Fruit fly (Drosophila melanogaster): Measurements from ENCODE around the gene eIF4H1.

Gene eIF4H1

DNA sequence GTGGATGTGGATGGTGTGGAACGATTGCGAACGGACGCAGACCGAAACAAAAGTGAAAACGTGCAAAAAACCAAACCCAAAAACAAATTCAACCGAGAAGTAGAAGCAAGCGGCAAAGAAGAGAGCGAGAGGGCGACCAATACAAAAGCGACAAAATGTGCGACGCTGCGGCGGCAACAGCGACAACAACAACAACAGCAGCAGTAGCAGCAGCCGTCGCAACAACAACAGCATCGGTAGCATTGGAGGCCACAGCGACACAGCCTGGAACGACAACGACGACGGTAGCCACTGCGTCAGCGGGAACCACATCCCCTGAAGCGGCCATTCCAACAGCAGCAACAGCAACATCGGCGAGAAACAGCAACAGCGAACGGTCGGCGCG lies 25.3 kb upstream of the eIF4H1 start:
- TF ChIP-seq bab1 (GFP tag; optimal IDR thresholded peaks at IDR 0.05) (peak; percentile 82), CG11617 (GFP tag; optimal IDR thresholded peaks at IDR 0.05) (peak; percentile 19), Crg-1 (GFP tag; optimal IDR thresholded peaks at IDR 0.05) (no peak), pad (GFP tag; optimal IDR thresholded peaks at IDR 0.05) (no peak), CG14711 (tag; optimal IDR thresholded peaks at IDR 0.05) (no peak), ovo (GFP tag; optimal IDR thresholded peaks at IDR 0.05) (no peak), CG33017 (tag; optimal IDR thresholded peaks at IDR 0.05) (no peak), tj (GFP tag; optimal IDR thresholded peaks at IDR 0.05) (peak; percentile 59), CG7101 (tag; optimal IDR thresholded peaks at IDR 0.05) (no peak), cnc (optimal IDR thresholded peaks at IDR 0.05) (no peak), CG5204 (GFP tag; optimal IDR thresholded peaks at IDR 0.05) (no peak), CG7045 (GFP tag; optimal IDR thresholded peaks at IDR 0.05) (no peak), CG1620 (GFP tag; optimal IDR thresholded peaks at IDR 0.05) (no peak), kay (GFP tag; ENCODE audit: borderline replicate concordance) (no peak), CG12768 (GFP tag; optimal IDR thresholded peaks at IDR 0.05) (no peak), cic (GFP tag; optimal IDR thresholded peaks at IDR 0.05) (peak; percentile 7), toe (GFP tag; optimal IDR thresholded peaks at IDR 0.05) (no peak), Hr96 (GFP tag; optimal IDR thresholded peaks at IDR 0.05) (peak; percentile 44), Mnt (GFP tag; optimal IDR thresholded peaks at IDR 0.05) (no peak), Clk (GFP tag; optimal IDR thresholded peaks at IDR 0.05) (no peak)

DNA sequence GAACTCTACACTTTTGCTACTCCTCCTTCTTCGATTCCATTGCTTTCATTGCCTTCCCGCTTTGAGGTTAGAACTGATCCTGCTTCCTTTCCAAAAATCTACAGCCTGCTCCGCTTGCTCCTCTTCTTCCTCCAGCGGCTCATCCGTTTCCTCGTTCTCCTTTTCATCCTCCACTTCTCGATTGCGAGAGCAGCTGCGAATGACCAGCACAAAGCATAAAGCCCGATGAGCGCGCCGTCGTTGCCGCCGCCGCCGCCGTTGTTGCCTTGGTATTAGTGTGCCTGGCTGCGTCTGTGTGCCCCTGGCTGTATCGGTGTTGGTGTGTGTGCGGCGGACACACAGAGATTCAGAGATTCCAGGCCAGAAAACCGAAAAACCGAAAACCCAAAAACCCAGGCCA lies 24.2 kb upstream of the eIF4H1 start:
- TF ChIP-seq CG14711 (tag; optimal IDR thresholded peaks at IDR 0.05) (no peak), CG7101 (tag; optimal IDR thresholded peaks at IDR 0.05) (no peak), ovo (GFP tag; optimal IDR thresholded peaks at IDR 0.05) (no peak), kay (GFP tag; ENCODE audit: borderline replicate concordance) (no peak), tj (GFP tag; optimal IDR thresholded peaks at IDR 0.05) (no peak), CG12768 (GFP tag; optimal IDR thresholded peaks at IDR 0.05) (no peak), Mnt (GFP tag; optimal IDR thresholded peaks at IDR 0.05) (no peak)

DNA sequence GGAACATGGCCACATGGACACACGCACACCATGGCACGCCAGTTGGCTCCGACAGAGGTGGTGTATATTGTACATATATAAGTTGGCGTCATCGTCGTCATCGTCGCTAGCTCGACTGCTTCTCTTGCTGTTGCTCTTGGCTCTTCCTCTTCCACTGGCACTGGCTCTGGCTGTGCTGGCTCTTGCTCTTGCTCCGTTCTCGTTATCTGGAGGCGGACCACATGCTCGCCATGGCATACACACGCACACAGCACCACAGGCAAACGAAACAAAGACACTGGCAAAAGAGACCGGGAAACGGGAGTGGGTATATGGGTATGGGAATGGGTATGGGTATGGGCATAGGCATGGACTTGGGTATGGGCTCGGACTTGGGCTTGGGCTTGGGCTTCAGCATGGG lies 23.3 kb upstream of the eIF4H1 start:
- TF ChIP-seq tj (GFP tag; optimal IDR thresholded peaks at IDR 0.05) (no peak), Mnt (GFP tag; optimal IDR thresholded peaks at IDR 0.05) (peak; percentile 11)

DNA sequence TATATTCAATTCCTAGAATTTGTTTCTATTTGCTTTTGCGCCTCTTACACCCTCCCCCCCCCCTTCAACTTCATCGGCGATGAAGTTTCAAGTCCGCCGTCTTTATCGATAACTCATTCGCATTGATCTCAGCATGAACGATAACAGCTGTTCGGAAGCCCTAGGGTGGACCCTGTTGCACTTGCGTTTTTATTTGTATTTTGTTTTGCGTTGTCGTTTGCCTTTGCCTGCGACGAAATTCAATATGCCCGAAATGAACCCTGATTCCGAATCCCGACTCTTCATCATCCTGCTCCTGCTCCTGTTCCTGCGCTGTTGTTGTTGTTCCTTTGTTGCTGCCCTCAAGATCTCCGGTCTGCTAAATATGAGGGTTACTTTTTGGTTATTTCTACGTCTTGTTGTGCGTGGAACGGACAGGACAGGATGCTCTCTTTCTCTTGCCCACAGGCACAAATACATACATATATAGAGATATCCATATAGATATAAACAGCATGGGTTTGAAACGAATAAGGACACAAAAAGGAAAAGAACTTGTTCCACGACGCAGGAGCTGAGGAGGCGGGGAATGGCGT lies 21.9 kb upstream of the eIF4H1 start:
- TF ChIP-seq CG1620 (GFP tag; optimal IDR thresholded peaks at IDR 0.05) (no peak), CG33017 (tag; optimal IDR thresholded peaks at IDR 0.05) (no peak), tj (GFP tag; optimal IDR thresholded peaks at IDR 0.05) (no peak)

DNA sequence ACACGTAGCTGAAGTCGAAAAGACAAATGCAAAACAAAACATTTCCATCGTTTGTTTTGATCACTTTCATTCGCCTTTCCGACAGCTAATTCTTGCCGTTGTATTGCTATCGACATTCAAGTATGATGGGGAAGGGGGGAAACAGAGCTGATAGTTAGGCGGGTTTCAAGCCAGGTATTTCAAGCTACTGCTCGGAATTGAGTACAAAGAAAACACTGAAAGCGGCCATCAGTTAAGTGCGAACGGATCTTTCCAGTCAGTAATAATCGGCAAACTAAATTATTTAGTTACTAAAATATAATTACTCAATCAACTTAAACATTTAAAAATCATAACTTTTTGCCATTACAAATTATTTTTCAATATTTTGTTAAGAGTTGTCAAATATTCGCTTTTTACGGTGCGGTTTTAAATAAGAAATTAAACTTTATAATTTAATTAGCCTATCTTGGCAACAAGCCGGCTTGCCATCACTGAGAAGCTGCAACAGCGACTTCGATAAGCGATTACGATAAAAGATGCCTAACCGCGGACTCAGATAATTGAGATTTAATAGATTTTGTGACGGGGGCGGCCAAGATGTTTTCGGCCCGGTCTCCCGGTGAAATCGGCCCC lies 20.6 kb upstream of the eIF4H1 start:
- TF ChIP-seq CG33017 (tag; optimal IDR thresholded peaks at IDR 0.05), result no peak
- no peak for TF ChIP-seq cic (GFP tag; optimal IDR thresholded peaks at IDR 0.05)
- TF ChIP-seq CG11617 (GFP tag; optimal IDR thresholded peaks at IDR 0.05), result no peak
- TF ChIP-seq tj (GFP tag; optimal IDR thresholded peaks at IDR 0.05), result no peak
- no peak for TF ChIP-seq Clk (GFP tag; optimal IDR thresholded peaks at IDR 0.05)
- no peak for TF ChIP-seq pad (GFP tag; optimal IDR thresholded peaks at IDR 0.05)
- no peak for TF ChIP-seq CG12768 (GFP tag; optimal IDR thresholded peaks at IDR 0.05)
- TF ChIP-seq CG14711 (tag; optimal IDR thresholded peaks at IDR 0.05), result no peak
- TF ChIP-seq cnc (optimal IDR thresholded peaks at IDR 0.05), result no peak
- TF ChIP-seq Hr96 (GFP tag; optimal IDR thresholded peaks at IDR 0.05), result no peak
- TF ChIP-seq Crg-1 (GFP tag; optimal IDR thresholded peaks at IDR 0.05), result no peak
- no peak for TF ChIP-seq kay (GFP tag; ENCODE audit: borderline replicate concordance)
- TF ChIP-seq CG5204 (GFP tag; optimal IDR thresholded peaks at IDR 0.05), result no peak

DNA sequence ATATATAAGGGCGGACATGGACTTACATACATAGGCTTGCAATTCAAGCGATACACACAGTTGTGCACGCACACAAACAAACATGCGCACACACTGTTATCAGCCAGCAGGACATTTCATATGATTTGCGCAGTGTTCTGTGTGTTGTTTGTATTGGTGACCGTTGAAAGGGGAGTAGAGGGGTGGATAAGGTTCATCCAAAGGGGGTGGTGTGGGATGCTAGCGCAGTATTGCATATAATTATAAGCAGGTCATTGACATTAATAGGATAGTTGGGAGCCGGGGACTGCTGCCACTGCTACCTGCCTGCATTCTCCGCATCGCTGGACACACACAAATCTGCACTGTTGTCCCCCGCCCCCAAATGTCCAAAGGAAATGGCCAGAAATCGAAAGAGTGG lies 20.0 kb upstream of the eIF4H1 start:
- TF ChIP-seq kay (GFP tag; ENCODE audit: borderline replicate concordance) (no peak), Mnt (GFP tag; optimal IDR thresholded peaks at IDR 0.05) (no peak)

DNA sequence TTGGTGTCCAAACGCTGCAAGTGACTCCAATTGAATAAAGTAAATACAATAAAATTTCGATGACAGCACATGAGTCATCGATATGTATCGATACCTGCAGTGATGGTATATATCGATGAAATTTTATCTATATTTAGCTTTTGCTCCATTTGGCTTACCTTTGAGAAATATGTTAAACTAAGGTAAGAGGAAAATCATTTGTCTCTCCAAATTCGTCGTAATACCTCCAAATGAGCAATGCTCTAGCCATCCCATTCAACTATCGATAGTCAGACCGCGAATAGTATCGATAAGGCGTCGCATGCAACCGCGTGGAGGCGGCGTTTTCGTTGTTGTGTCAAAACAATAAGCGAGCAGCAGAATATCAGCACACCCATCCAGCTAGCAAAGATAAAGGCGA lies 7.2 kb upstream of the eIF4H1 start, which contains the start of the genes Cdc50 and rngo:
Gene Cdc50, minus strand, starts transcription at position 52 of the 400 bp plus-strand sequence.
Gene rngo, plus strand, starts transcription at position 189 of the 400 bp plus-strand sequence.
- TF ChIP-seq cnc (optimal IDR thresholded peaks at IDR 0.05) (no peak), bab1 (GFP tag; optimal IDR thresholded peaks at IDR 0.05) (peak; percentile 70), CG33017 (tag; optimal IDR thresholded peaks at IDR 0.05) (peak; percentile 4), ovo (GFP tag; optimal IDR thresholded peaks at IDR 0.05) (no peak), CG14711 (tag; optimal IDR thresholded peaks at IDR 0.05) (peak; percentile 43), kay (GFP tag; ENCODE audit: borderline replicate concordance) (no peak), tj (GFP tag; optimal IDR thresholded peaks at IDR 0.05) (peak; percentile 53), CG1620 (GFP tag; optimal IDR thresholded peaks at IDR 0.05) (peak; percentile 28), Clk (GFP tag; optimal IDR thresholded peaks at IDR 0.05) (no peak), Hr96 (GFP tag; optimal IDR thresholded peaks at IDR 0.05) (no peak), CG12768 (GFP tag; optimal IDR thresholded peaks at IDR 0.05) (no peak), pad (GFP tag; optimal IDR thresholded peaks at IDR 0.05) (peak; percentile 54), cic (GFP tag; optimal IDR thresholded peaks at IDR 0.05) (peak; percentile 16), CG5204 (GFP tag; optimal IDR thresholded peaks at IDR 0.05) (no peak), toe (GFP tag; optimal IDR thresholded peaks at IDR 0.05) (no peak), CG11617 (GFP tag; optimal IDR thresholded peaks at IDR 0.05) (peak; percentile 59), CG7045 (GFP tag; optimal IDR thresholded peaks at IDR 0.05) (no peak), CG7101 (tag; optimal IDR thresholded peaks at IDR 0.05) (peak; percentile 51), Crg-1 (GFP tag; optimal IDR thresholded peaks at IDR 0.05) (peak; percentile 68), Mnt (GFP tag; optimal IDR thresholded peaks at IDR 0.05) (peak; percentile 85)

Data from whole organism, adult.